Worm (Caenorhabditis elegans) whole organism, L1 larva: ENCODE data around the gene C15H9.2.

Experiments used
- alr-1 ChIP-seq: fragments of 200-800 bp; sonication (Bioruptor generic); optimal IDR thresholded peaks from 2 replicates; lab custom pipeline; 2018; ENCODE audit warnings: borderline replicate concordance, mild to moderate bottlenecking, missing genetic modification characterization, missing compliant biosample characterization
- ceh-90 ChIP-seq: sonication (generic microtip); optimal IDR thresholded peaks from 2 replicates; lab custom pipeline; 2016; ENCODE audit warnings: missing genetic modification characterization, missing compliant biosample characterization
- egl-27 ChIP-seq, 2 experiments: fragments of 150-350 bp in 1 of 2; sonication (generic microtip); optimal IDR thresholded peaks; 3 replicates each; lab custom pipeline; 2017 to 2018; ENCODE audit warnings: missing biosample characterization in 2 of 2, missing genetic modification characterization in 2 of 2, missing genetic modification reagents in 2 of 2
- fos-1 ChIP-seq: fragments of 150-350 bp; optimal IDR thresholded peaks from 2 replicates; lab custom pipeline; 2014; ENCODE audit warnings: missing biosample characterization, missing genetic modification characterization
- hlh-4 ChIP-seq: sonication (generic microtip); optimal IDR thresholded peaks from 2 replicates; lab custom pipeline; 2016; ENCODE audit warnings: mild to moderate bottlenecking, missing genetic modification characterization, missing compliant biosample characterization
- lin-14 ChIP-seq: fragments of 200-800 bp; sonication (Bioruptor generic); optimal IDR thresholded peaks from 2 replicates; lab custom pipeline; 2018; ENCODE audit warnings: mild to moderate bottlenecking, missing genetic modification characterization, moderate library complexity, missing compliant biosample characterization
- nhr-237 ChIP-seq: fragments of 150-350 bp; optimal IDR thresholded peaks from 2 replicates; lab custom pipeline; 2014; ENCODE audit warnings: missing biosample characterization, missing genetic modification characterization
- nhr-85 ChIP-seq: sonication (generic microtip); peaks from one replicate; lab custom pipeline; 2016; ENCODE audit warnings: missing genetic modification characterization, inconsistent platforms, missing compliant biosample characterization
- snpc-4 ChIP-seq: fragments of 150-350 bp; optimal IDR thresholded peaks from 2 replicates; lab custom pipeline; 2014; ENCODE audit warnings: missing biosample characterization, missing genetic modification characterization
- unc-30 ChIP-seq: sonication (generic microtip); optimal IDR thresholded peaks from 2 replicates; lab custom pipeline; 2017; ENCODE audit warnings: missing biosample characterization, missing genetic modification characterization
- unc-86 ChIP-seq: sonication (generic microtip); optimal IDR thresholded peaks from 2 replicates; lab custom pipeline; 2016; ENCODE audit warnings: missing genetic modification characterization, missing compliant biosample characterization

DNA sequence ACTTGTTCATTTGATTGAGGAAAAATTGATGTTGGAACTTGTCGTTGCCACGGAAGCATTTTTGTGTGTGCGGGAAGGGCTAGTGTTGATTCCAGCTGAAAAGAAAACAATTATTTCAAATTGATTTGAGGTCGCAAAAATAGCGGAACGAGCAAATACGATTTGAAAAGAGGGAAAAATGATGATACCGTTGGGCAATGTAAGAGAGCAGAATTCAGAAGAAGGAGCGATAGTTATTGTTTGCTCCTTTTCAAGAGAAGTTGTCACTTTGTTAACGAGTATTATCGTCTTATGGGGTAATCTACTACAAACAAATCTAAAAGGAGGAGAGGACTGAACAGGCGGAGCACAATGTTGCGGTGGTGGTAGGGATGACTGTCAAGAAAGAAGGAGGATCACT, 42.1 kb downstream of the C15H9.2 start, which contains the start of gene odd-2:
- TF ChIP-seq nhr-85 (tag; lab: Kevin White, UChicago), result no peak
- no peak for TF ChIP-seq fos-1 (tag; lab: Kevin White, UChicago)
- TF ChIP-seq hlh-4, result no peak
- TF ChIP-seq unc-86 (tag; lab: Kevin White, UChicago), result no peak
- no peak for TF ChIP-seq ceh-90 (tag; lab: Kevin White, UChicago)
- TF ChIP-seq egl-27 (tag; optimal IDR thresholded peaks at IDR 0.05; lab: Kevin White, UChicago), result no peak
- no peak for TF ChIP-seq unc-30 (tag; lab: Kevin White, UChicago)
- no peak for TF ChIP-seq alr-1 (tag; lab: Kevin White, UChicago)
- no peak for TF ChIP-seq lin-14 (GFP tag; lab: Kevin White, UChicago)
- no peak for TF ChIP-seq nhr-237 (tag; lab: Kevin White, UChicago)
- TF ChIP-seq snpc-4 (tag; lab: Kevin White, UChicago), result no peak
